Fruit fly (Drosophila melanogaster): ENCODE results near the gene CG14395.

The CG14395 gene

DNA sequence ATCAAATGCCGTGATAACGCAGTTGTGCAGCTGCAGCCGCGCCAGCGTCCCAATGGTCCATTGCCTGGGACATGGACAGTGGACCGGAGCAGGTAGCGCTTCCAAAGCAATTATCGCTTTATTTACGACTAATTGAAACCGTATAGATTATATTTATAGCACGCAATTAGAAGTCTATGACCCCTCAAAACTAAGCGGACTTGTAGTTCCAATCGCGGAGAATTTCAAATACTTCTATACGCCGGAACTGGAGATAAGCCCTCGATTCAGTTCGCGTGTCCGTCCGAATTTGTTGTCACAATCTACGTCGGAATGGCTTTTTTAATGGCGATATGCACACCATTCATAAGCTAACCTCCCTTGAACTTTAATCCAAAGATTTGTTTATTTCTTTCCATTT, 22.7 kb downstream of the CG14395 start:
- TF ChIP-seq ey (GFP tag; optimal IDR thresholded peaks at IDR 0.05): no peak
- no peak for TF ChIP-seq Sp1 (GFP tag; optimal IDR thresholded peaks at IDR 0.05)
- TF ChIP-seq dl (GFP tag; optimal IDR thresholded peaks at IDR 0.05; ENCODE audit: insufficient read depth in 1 of 2, partially characterized antibody in 2 of 2): no peak
- TF ChIP-seq CG32264 (GFP tag; optimal IDR thresholded peaks at IDR 0.05): no peak

DNA sequence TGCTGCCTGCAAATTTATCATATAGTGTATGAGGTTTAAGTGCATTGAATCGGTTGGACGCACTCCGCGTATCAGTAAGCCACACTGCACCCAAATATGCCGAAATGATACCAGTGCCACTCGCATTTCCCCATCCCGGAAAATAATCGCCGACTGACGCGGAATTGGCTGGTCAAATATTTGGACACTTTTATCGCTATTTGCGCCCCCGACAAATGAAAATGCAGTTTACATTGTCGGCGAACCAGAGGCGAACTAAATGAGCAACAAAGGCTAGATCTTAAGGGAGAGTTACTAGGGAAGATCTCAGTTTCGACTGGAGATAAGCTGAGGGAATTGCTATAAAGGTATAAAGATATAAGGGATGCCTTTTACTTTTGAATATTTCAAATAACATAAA, 25.5 kb downstream of the CG14395 start:
- no peak for TF ChIP-seq foxo (GFP tag; optimal IDR thresholded peaks at IDR 0.05)
- no peak for TF ChIP-seq lola (GFP tag; optimal IDR thresholded peaks at IDR 0.05)
- no peak for TF ChIP-seq ey (GFP tag; optimal IDR thresholded peaks at IDR 0.05)
- TF ChIP-seq tai (GFP tag; optimal IDR thresholded peaks at IDR 0.05): no peak
- TF ChIP-seq dl (GFP tag; optimal IDR thresholded peaks at IDR 0.05; ENCODE audit: insufficient read depth in 1 of 2, partially characterized antibody in 2 of 2): no peak
- TF ChIP-seq Mio (GFP tag; optimal IDR thresholded peaks at IDR 0.05): no peak
- no peak for TF ChIP-seq usp (GFP tag; optimal IDR thresholded peaks at IDR 0.05)
- no peak for TF ChIP-seq Hr78 (GFP tag; optimal IDR thresholded peaks at IDR 0.05)
- TF ChIP-seq Myc (optimal IDR thresholded peaks at IDR 0.05): no peak
- no peak for TF ChIP-seq CG32264 (GFP tag; optimal IDR thresholded peaks at IDR 0.05)
- TF ChIP-seq Dif (GFP tag; optimal IDR thresholded peaks at IDR 0.05; ENCODE audit: partially characterized antibody): no peak
- no peak for TF ChIP-seq sv (GFP tag; optimal IDR thresholded peaks at IDR 0.05)
- no peak for TF ChIP-seq CrebA (GFP tag; optimal IDR thresholded peaks at IDR 0.05; ENCODE audit: borderline replicate concordance)
- TF ChIP-seq woc (GFP tag; optimal IDR thresholded peaks at IDR 0.05): no peak
- no peak for TF ChIP-seq h (GFP tag; optimal IDR thresholded peaks at IDR 0.05)

DNA sequence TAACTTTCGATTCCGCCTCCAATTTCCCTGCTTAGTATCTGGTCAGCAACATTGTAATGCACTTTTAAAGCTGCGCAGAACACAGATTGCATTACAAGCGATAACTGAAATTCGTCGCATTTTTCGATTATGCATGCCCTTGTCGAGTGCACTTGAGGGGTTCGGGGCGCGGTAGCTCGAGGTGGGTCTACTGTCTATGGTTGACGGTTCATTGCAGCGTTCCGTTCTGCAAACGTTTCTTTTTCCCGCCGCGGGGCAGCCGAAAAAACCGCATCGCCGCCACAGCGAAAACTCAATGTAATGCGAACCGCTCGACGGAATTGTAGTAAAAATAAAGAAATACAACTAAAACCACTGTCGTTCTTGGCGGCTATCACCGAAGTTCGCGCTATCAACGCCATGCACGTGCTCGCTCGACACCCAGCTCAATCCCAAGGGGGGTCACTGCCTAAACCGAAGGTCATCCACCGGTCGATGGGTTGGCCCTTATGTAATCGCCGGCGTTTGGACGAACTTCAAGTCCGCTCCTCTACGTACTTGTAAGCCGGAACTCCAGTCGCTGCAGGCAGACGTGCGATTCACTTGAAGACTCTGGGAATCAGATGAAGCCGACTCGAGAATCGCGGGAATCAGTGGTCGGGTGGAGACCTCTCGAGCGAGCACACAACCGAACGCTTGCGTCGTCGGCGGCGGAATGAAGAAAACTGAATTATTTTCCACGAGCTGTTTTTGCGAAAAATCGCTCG, 26.2 kb downstream of the CG14395 start, which contains the start of gene kar:
kar (minus strand) TSS at position 696 of the 746 bp plus-strand sequence.
- TF ChIP-seq Jra (GFP tag; optimal IDR thresholded peaks at IDR 0.05) (no peak), Myc (optimal IDR thresholded peaks at IDR 0.05) (no peak), N (GFP tag; optimal IDR thresholded peaks at IDR 0.05) (no peak), Vsx2 (GFP tag; optimal IDR thresholded peaks at IDR 0.05; ENCODE audit: partially characterized antibody) (no peak), usp (GFP tag; optimal IDR thresholded peaks at IDR 0.05) (no peak), dsf (GFP tag; optimal IDR thresholded peaks at IDR 0.05; ENCODE audit: borderline replicate concordance) (no peak), GATAd (GFP tag; optimal IDR thresholded peaks at IDR 0.05) (no peak), HLH106 (tag; optimal IDR thresholded peaks at IDR 0.05) (no peak), h (GFP tag; optimal IDR thresholded peaks at IDR 0.05) (no peak), brk (GFP tag; optimal IDR thresholded peaks at IDR 0.05) (no peak), psq (GFP tag; optimal IDR thresholded peaks at IDR 0.05) (no peak), Hr83 (GFP tag; optimal IDR thresholded peaks at IDR 0.05; ENCODE audit: poor library complexity, severe bottlenecking) (no peak), Rel (GFP tag; optimal IDR thresholded peaks at IDR 0.05) (no peak), Rel (tag; optimal IDR thresholded peaks at IDR 0.05) (no peak), jim (GFP tag; optimal IDR thresholded peaks at IDR 0.05) (no peak), ey (GFP tag; optimal IDR thresholded peaks at IDR 0.05) (no peak), Dfd (GFP tag; optimal IDR thresholded peaks at IDR 0.05) (no peak), woc (GFP tag; optimal IDR thresholded peaks at IDR 0.05) (no peak), fru (GFP tag; optimal IDR thresholded peaks at IDR 0.05) (no peak)

DNA sequence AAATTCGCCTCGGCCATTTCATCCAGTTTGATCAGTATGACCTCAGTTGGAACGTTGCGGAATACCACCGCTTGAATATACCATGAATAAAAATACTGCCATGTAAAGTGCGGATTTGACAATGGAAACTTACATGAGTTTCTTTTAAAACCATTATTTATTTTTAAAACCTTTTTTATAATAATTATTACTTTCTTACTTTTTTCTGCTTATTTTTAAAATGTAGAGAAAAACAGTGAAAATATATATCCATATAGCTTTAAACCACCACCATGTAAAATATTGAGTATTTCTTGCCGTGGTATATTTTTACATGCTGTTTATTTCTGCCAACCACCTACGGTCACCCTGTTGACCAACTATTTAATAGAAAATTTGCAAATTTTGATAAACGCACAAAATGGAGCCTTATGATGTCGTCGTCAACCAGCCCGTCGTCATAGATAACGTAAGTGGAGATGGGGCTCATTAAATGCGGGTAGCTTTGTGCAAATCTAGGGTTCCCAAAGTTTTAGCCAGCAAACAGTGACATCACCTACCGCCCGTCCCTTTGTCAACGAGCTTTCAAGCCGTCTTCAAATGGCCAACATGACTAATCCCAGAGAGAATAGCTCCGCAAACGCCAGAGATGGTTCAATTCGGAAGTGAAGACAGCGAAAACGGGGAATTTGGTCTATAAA, 28.9 kb downstream of the CG14395 start, which contains the start of gene Arp1:
Arp1 (plus strand) TSS at position 322 of the 680 bp plus-strand sequence.
- TF ChIP-seq brk (GFP tag; optimal IDR thresholded peaks at IDR 0.05): no peak
- TF ChIP-seq Rel (GFP tag; optimal IDR thresholded peaks at IDR 0.05): no peak
- TF ChIP-seq Rel (tag; optimal IDR thresholded peaks at IDR 0.05): peak; percentile 50

DNA sequence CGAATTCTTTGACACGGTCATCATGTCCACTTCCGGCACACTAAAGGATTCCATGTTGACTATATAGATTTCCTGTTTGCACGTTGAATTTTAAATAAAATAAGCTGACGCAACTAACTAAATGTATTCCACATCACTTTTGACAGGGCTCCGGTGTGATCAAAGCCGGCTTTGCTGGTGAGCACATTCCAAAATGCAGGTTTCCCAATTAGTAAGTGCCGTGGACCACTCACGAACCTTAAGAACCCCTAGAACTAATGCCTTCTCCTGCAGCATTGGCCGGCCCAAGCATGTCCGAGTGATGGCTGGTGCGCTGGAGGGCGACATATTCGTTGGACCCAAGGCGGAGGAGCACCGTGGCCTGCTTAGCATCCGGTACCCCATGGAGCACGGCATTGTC, 29.9 kb downstream of the CG14395 start, which contains the start of gene CG31347:
CG31347 (minus strand) TSS at position 101 of the 400 bp plus-strand sequence.
- TF ChIP-seq CG9705 (GFP tag; optimal IDR thresholded peaks at IDR 0.05) (no peak), dsf (GFP tag; optimal IDR thresholded peaks at IDR 0.05; ENCODE audit: borderline replicate concordance) (no peak), Hr78 (GFP tag; optimal IDR thresholded peaks at IDR 0.05) (no peak), Jra (GFP tag; optimal IDR thresholded peaks at IDR 0.05) (no peak), jim (GFP tag; optimal IDR thresholded peaks at IDR 0.05) (no peak), Hr83 (GFP tag; optimal IDR thresholded peaks at IDR 0.05; ENCODE audit: poor library complexity, severe bottlenecking) (no peak), Mio (GFP tag; optimal IDR thresholded peaks at IDR 0.05) (no peak), sv (GFP tag; optimal IDR thresholded peaks at IDR 0.05) (no peak), foxo (GFP tag; optimal IDR thresholded peaks at IDR 0.05) (no peak), Abd-B (GFP tag; optimal IDR thresholded peaks at IDR 0.05) (no peak)

Data from whole organism, wandering third instar larva.